Fruit fly (Drosophila melanogaster): ENCODE results near the gene hng3.
A peak's percentile ranks its signal among the peaks of the same experiment; 100 is the strongest.

The hng3 gene

dm6 chr3L:724518-725341, 30.6 kb downstream of the hng3 start (continued):
- TF ChIP-seq Hr78 (GFP tag; optimal IDR thresholded peaks at IDR 0.05), result no peak

- no peak for TF ChIP-seq Sp1 (GFP tag; optimal IDR thresholded peaks at IDR 0.05)
- no peak for TF ChIP-seq lola (GFP tag; optimal IDR thresholded peaks at IDR 0.05)
- TF ChIP-seq pan (optimal IDR thresholded peaks at IDR 0.05), result no peak
- no peak for TF ChIP-seq woc (GFP tag; optimal IDR thresholded peaks at IDR 0.05)
- TF ChIP-seq sage (GFP tag; optimal IDR thresholded peaks at IDR 0.05), result no peak
- TF ChIP-seq dmrt93B (GFP tag; optimal IDR thresholded peaks at IDR 0.05), result no peak
- no peak for TF ChIP-seq Dif (GFP tag; optimal IDR thresholded peaks at IDR 0.05; ENCODE audit: partially characterized antibody)
- TF ChIP-seq Mio (GFP tag; optimal IDR thresholded peaks at IDR 0.05), result no peak
- no peak for TF ChIP-seq rgr (GFP tag; optimal IDR thresholded peaks at IDR 0.05)
- TF ChIP-seq psq (GFP tag; optimal IDR thresholded peaks at IDR 0.05), result no peak
- TF ChIP-seq OdsH (GFP tag; optimal IDR thresholded peaks at IDR 0.05), result no peak
Measured at dm6 chr3L:723654-724461, 31.4 kb downstream of the hng3 start.

dm6 chr3L:722386-722785, 32.9 kb downstream of the hng3 start:
- TF ChIP-seq Dfd (GFP tag; optimal IDR thresholded peaks at IDR 0.05) (no peak), foxo (GFP tag; optimal IDR thresholded peaks at IDR 0.05) (peak in 1 of 2 experiments; percentile 11), h (GFP tag; optimal IDR thresholded peaks at IDR 0.05) (peak; percentile 16)

- no peak for TF ChIP-seq CG32264 (GFP tag; optimal IDR thresholded peaks at IDR 0.05)
- TF ChIP-seq Dfd (GFP tag; optimal IDR thresholded peaks at IDR 0.05), result no peak
- no peak for TF ChIP-seq lola (GFP tag; optimal IDR thresholded peaks at IDR 0.05)
- TF ChIP-seq Jra (GFP tag; optimal IDR thresholded peaks at IDR 0.05), result no peak
- no peak for TF ChIP-seq fru (GFP tag; optimal IDR thresholded peaks at IDR 0.05)
- no peak for TF ChIP-seq Abd-B (GFP tag; optimal IDR thresholded peaks at IDR 0.05)
- TF ChIP-seq Dif (GFP tag; optimal IDR thresholded peaks at IDR 0.05; ENCODE audit: partially characterized antibody), result no peak
Measured at dm6 chr3L:721863-722262, 33.4 kb downstream of the hng3 start.

- TF ChIP-seq Hnf4 (GFP tag; optimal IDR thresholded peaks at IDR 0.05) (no peak), tai (GFP tag; optimal IDR thresholded peaks at IDR 0.05) (no peak), lola (GFP tag; optimal IDR thresholded peaks at IDR 0.05) (no peak), fru (GFP tag; optimal IDR thresholded peaks at IDR 0.05) (peak; percentile 21), usp (GFP tag; optimal IDR thresholded peaks at IDR 0.05) (no peak), CG9705 (GFP tag; optimal IDR thresholded peaks at IDR 0.05) (no peak), CrebA (GFP tag; optimal IDR thresholded peaks at IDR 0.05; ENCODE audit: borderline replicate concordance) (no peak), h (GFP tag; optimal IDR thresholded peaks at IDR 0.05) (peak; percentile 27)
Measured at dm6 chr3L:721026-721425, 34.3 kb downstream of the hng3 start.

- TF ChIP-seq Rel (GFP tag; optimal IDR thresholded peaks at IDR 0.05), result no peak
- TF ChIP-seq Rel (tag; optimal IDR thresholded peaks at IDR 0.05), result no peak
- no peak for TF ChIP-seq Mio (GFP tag; optimal IDR thresholded peaks at IDR 0.05)
- TF ChIP-seq woc (GFP tag; optimal IDR thresholded peaks at IDR 0.05), result no peak
- no peak for TF ChIP-seq Hr78 (GFP tag; optimal IDR thresholded peaks at IDR 0.05)
- no peak for TF ChIP-seq h (GFP tag; optimal IDR thresholded peaks at IDR 0.05)
- no peak for TF ChIP-seq Dif (GFP tag; optimal IDR thresholded peaks at IDR 0.05; ENCODE audit: partially characterized antibody)
- no peak for TF ChIP-seq sv (GFP tag; optimal IDR thresholded peaks at IDR 0.05)
- TF ChIP-seq rgr (GFP tag; optimal IDR thresholded peaks at IDR 0.05), result no peak
- no peak for TF ChIP-seq CrebA (GFP tag; optimal IDR thresholded peaks at IDR 0.05; ENCODE audit: borderline replicate concordance)
- no peak for TF ChIP-seq jim (GFP tag; optimal IDR thresholded peaks at IDR 0.05)
- no peak for TF ChIP-seq ey (GFP tag; optimal IDR thresholded peaks at IDR 0.05)
- no peak for TF ChIP-seq br (GFP tag; optimal IDR thresholded peaks at IDR 0.05)
- no peak for TF ChIP-seq psq (GFP tag; optimal IDR thresholded peaks at IDR 0.05)
- TF ChIP-seq Myc (optimal IDR thresholded peaks at IDR 0.05), result no peak
- TF ChIP-seq CG9705 (GFP tag; optimal IDR thresholded peaks at IDR 0.05), result no peak
- no peak for TF ChIP-seq HLH106 (tag; optimal IDR thresholded peaks at IDR 0.05)
- TF ChIP-seq dsf (GFP tag; optimal IDR thresholded peaks at IDR 0.05; ENCODE audit: borderline replicate concordance), result no peak
Measured at dm6 chr3L:718378-718777, 36.9 kb downstream of the hng3 start.
